Fruit fly (Drosophila melanogaster) whole organism, embryonic: ENCODE data around the gene CG8292.

ENCODE experiments used
- B-H1 ChIP-seq: fragments of 200-800 bp; sonication (Bioruptor generic); IDR thresholded peaks from 3 replicates; pipeline ENCODE4 v1.3.6; 2022; ENCODE audit warnings: missing biosample characterization, missing genetic modification characterization
- CG10979 ChIP-seq: fragments of 200-800 bp; sonication (Bioruptor generic); optimal IDR thresholded peaks from 2 replicates; lab custom pipeline; 2018; ENCODE audit warnings: missing biosample characterization, mild to moderate bottlenecking, missing genetic modification characterization, moderate library complexity
- CG12071 ChIP-seq: fragments of 200-800 bp; sonication (Bioruptor generic); optimal IDR thresholded peaks from 3 replicates; lab custom pipeline; 2018; ENCODE audit warnings: missing biosample characterization, mild to moderate bottlenecking, missing genetic modification characterization
- CG14710 ChIP-seq: fragments of 200-800 bp; sonication (Bioruptor generic); optimal IDR thresholded peaks from 3 replicates; lab custom pipeline; 2019; ENCODE audit warnings: missing biosample characterization, mild to moderate bottlenecking, missing genetic modification characterization, moderate library complexity
- CG14860 ChIP-seq: fragments of 200-800 bp; sonication (Bioruptor generic); IDR thresholded peaks from 3 replicates; pipeline ENCODE4 v1.3.6; 2022; ENCODE audit warnings: missing biosample characterization, missing genetic modification characterization; ENCODE audit not compliant: partially characterized antibody
- CG15601 ChIP-seq: fragments of 200-800 bp; sonication (Bioruptor generic); optimal IDR thresholded peaks from 3 replicates; lab custom pipeline; 2019; ENCODE audit warnings: missing biosample characterization, mild to moderate bottlenecking, missing genetic modification characterization, moderate library complexity
- CG16813 ChIP-seq: fragments of 200-800 bp; sonication (Bioruptor generic); IDR thresholded peaks from 3 replicates; pipeline ENCODE4 v1.3.6; 2022; ENCODE audit warnings: missing biosample characterization, missing genetic modification characterization; ENCODE audit not compliant: partially characterized antibody
- CG17328 ChIP-seq: fragments of 200-800 bp; sonication (Bioruptor generic); IDR thresholded peaks from 2 replicates; pipeline ENCODE4 v1.3.6; 2022; ENCODE audit warnings: missing biosample characterization, missing genetic modification characterization
- CG2678 ChIP-seq: fragments of 200-800 bp; sonication (Bioruptor generic); optimal IDR thresholded peaks from 3 replicates; lab custom pipeline; 2019; ENCODE audit warnings: missing biosample characterization, mild to moderate bottlenecking, missing genetic modification characterization, moderate library complexity
- CG2875 ChIP-seq: fragments of 200-800 bp; sonication (Bioruptor generic); optimal IDR thresholded peaks from 2 replicates; lab custom pipeline; 2017; ENCODE audit warnings: missing biosample characterization, mild to moderate bottlenecking, missing genetic modification characterization, missing genetic modification reagents
- CG30403 ChIP-seq: fragments of 200-800 bp; sonication (Bioruptor generic); optimal IDR thresholded peaks from 3 replicates; lab custom pipeline; 2016; ENCODE audit warnings: missing biosample characterization, missing genetic modification characterization
- CG3281 ChIP-seq: fragments of 200-800 bp; sonication (Bioruptor generic); optimal IDR thresholded peaks from 3 replicates; lab custom pipeline; 2017; ENCODE audit warnings: missing biosample characterization, mild to moderate bottlenecking, missing genetic modification characterization
- CG4404 ChIP-seq: fragments of 200-800 bp; sonication (Bioruptor generic); IDR thresholded peaks from 2 replicates; pipeline ENCODE4 v1.3.6; 2022; ENCODE audit warnings: missing biosample characterization, missing genetic modification characterization
- CG5953 ChIP-seq: fragments of 200-800 bp; sonication (Bioruptor generic); IDR thresholded peaks from 2 replicates; pipeline ENCODE4 v1.3.6; 2022; ENCODE audit warnings: missing biosample characterization, missing genetic modification characterization
- CG6854 ChIP-seq: fragments of 200-800 bp; sonication (Bioruptor generic); optimal IDR thresholded peaks from 3 replicates; lab custom pipeline; 2017; ENCODE audit warnings: missing biosample characterization, mild to moderate bottlenecking, missing genetic modification characterization
- CG8765 ChIP-seq: fragments of 200-800 bp; sonication (Bioruptor generic); IDR thresholded peaks from 2 replicates; pipeline ENCODE4 v1.3.6; 2022; ENCODE audit warnings: missing biosample characterization, missing genetic modification characterization
- CG8924 ChIP-seq: fragments of 200-800 bp; optimal IDR thresholded peaks from 3 replicates; lab custom pipeline; 2019; ENCODE audit warnings: missing biosample characterization, mild to moderate bottlenecking, missing genetic modification characterization, moderate library complexity
- D19A ChIP-seq: fragments of 200-800 bp; optimal IDR thresholded peaks from 3 replicates; lab custom pipeline; 2019; ENCODE audit warnings: missing biosample characterization, mild to moderate bottlenecking, missing genetic modification characterization, moderate library complexity
- Doc3 ChIP-seq: fragments of 200-800 bp; sonication (Bioruptor generic); IDR thresholded peaks from 3 replicates; pipeline ENCODE4 v1.3.6; 2022; ENCODE audit warnings: missing biosample characterization, missing genetic modification characterization; ENCODE audit not compliant: partially characterized antibody
- Eip74EF ChIP-seq, 2 experiments: fragments of 200-800 bp in 1 of 2; fragments of >200 bp in 1 of 2; sonication (Bioruptor generic) in 1 of 2; optimal IDR thresholded peaks; 2 replicates each; lab custom pipeline; 2017 to 2019; ENCODE audit warnings: missing biosample characterization in 2 of 2, missing genetic modification characterization in 2 of 2, mild to moderate bottlenecking in 1 of 2, moderate library complexity in 1 of 2
- Fer1 ChIP-seq: fragments of 200-800 bp; sonication (Bioruptor generic); optimal IDR thresholded peaks from 2 replicates; lab custom pipeline; 2017; ENCODE audit warnings: missing biosample characterization, mild to moderate bottlenecking, missing genetic modification characterization
- HLH4C ChIP-seq: fragments of 200-800 bp; sonication (Bioruptor generic); IDR thresholded peaks from 3 replicates; pipeline ENCODE4 v1.3.6; 2022; ENCODE audit warnings: missing biosample characterization, missing genetic modification characterization; ENCODE audit not compliant: partially characterized antibody
- Hmr ChIP-seq: fragments of 200-800 bp; sonication (Bioruptor generic); optimal IDR thresholded peaks from 3 replicates; lab custom pipeline; 2017; ENCODE audit warnings: mild to moderate bottlenecking, missing biosample characterization, missing genetic modification reagents, missing genetic modification characterization
- Lhr ChIP-seq: fragments of 200-800 bp; sonication (Bioruptor generic); optimal IDR thresholded peaks from 3 replicates; lab custom pipeline; 2017; ENCODE audit warnings: mild to moderate bottlenecking, missing biosample characterization, missing genetic modification reagents, missing genetic modification characterization
- NC2α ChIP-seq: fragments of 200-800 bp; sonication (Bioruptor generic); optimal IDR thresholded peaks from 2 replicates; lab custom pipeline; 2016; ENCODE audit warnings: missing biosample characterization, missing genetic modification characterization
- Nf-YC ChIP-seq: fragments of 200-800 bp; optimal IDR thresholded peaks from 3 replicates; lab custom pipeline; 2019; ENCODE audit warnings: missing biosample characterization, mild to moderate bottlenecking, missing genetic modification characterization, moderate library complexity
- Rfx ChIP-seq: fragments of 200-800 bp; sonication (Bioruptor generic); IDR thresholded peaks from 2 replicates; pipeline ENCODE4 v1.3.6; 2022; ENCODE audit warnings: missing biosample characterization, missing genetic modification characterization
- Scr ChIP-seq: fragments of 200-800 bp; sonication (Bioruptor generic); IDR thresholded peaks from 2 replicates; pipeline ENCODE4 v1.3.6; 2022; ENCODE audit warnings: missing biosample characterization, missing genetic modification characterization; ENCODE audit not compliant: partially characterized antibody
- Taf1 ChIP-seq: fragments of 200-800 bp; sonication (Bioruptor generic); IDR thresholded peaks from 2 replicates; pipeline ENCODE4 v1.3.6; 2022; ENCODE audit warnings: missing biosample characterization, missing genetic modification characterization
- Trl ChIP-seq, 3 experiments: fragments of >200 bp in 2 of 3; fragments of 200-800 bp in 1 of 3; sonication (Bioruptor generic) in 1 of 3; optimal IDR thresholded peaks; 2 replicates in 1 of 3; 3 replicates in 2 of 3; lab custom pipeline; 2016 to 2017; ENCODE audit warnings: missing biosample characterization in 1 of 3, missing genetic modification characterization in 1 of 3
- chif ChIP-seq, 2 experiments: fragments of 200-800 bp; sonication (Bioruptor generic); optimal IDR thresholded peaks; 3 replicates each; lab custom pipeline; 2016; ENCODE audit warnings: missing biosample characterization in 2 of 2, missing genetic modification characterization in 2 of 2
- dan ChIP-seq: fragments of 200-800 bp; sonication (Bioruptor generic); IDR thresholded peaks from 2 replicates; pipeline ENCODE4 v1.3.6; 2022; ENCODE audit warnings: missing biosample characterization, missing genetic modification characterization
- esg ChIP-seq: fragments of 200-800 bp; sonication (Bioruptor generic); conservative IDR thresholded peaks from 2 replicates; pipeline ENCODE4 v1.3.6; 2022; ENCODE audit warnings: missing biosample characterization, missing genetic modification characterization
- fd102C ChIP-seq: fragments of 200-800 bp; sonication (Bioruptor generic); optimal IDR thresholded peaks from 2 replicates; lab custom pipeline; 2018; ENCODE audit warnings: missing biosample characterization, mild to moderate bottlenecking, missing genetic modification characterization, moderate library complexity
- fd64A ChIP-seq: fragments of 200-800 bp; sonication (Bioruptor generic); optimal IDR thresholded peaks from 3 replicates; lab custom pipeline; 2018; ENCODE audit warnings: missing biosample characterization, mild to moderate bottlenecking, missing genetic modification characterization
- h ChIP-seq: fragments of >200 bp; optimal IDR thresholded peaks from 2 replicates; lab custom pipeline; 2017
- hbn ChIP-seq: fragments of 200-800 bp; sonication (Bioruptor generic); IDR thresholded peaks from 2 replicates; pipeline ENCODE4 v1.3.6; 2022; ENCODE audit warnings: missing biosample characterization, missing genetic modification characterization; ENCODE audit not compliant: partially characterized antibody
- kay ChIP-seq: fragments of 200-800 bp; sonication (Bioruptor generic); optimal IDR thresholded peaks from 2 replicates; lab custom pipeline; 2016; ENCODE audit warnings: missing biosample characterization, missing genetic modification characterization
- lilli ChIP-seq: fragments of 200-800 bp; sonication (Bioruptor generic); optimal IDR thresholded peaks from 3 replicates; lab custom pipeline; 2016; ENCODE audit warnings: missing biosample characterization, missing genetic modification characterization
- odd ChIP-seq: fragments of 200-800 bp; sonication (Bioruptor generic); optimal IDR thresholded peaks from 2 replicates; lab custom pipeline; 2017; ENCODE audit warnings: missing biosample characterization, mild to moderate bottlenecking, missing genetic modification characterization
- onecut ChIP-seq: fragments of 200-800 bp; sonication (Bioruptor generic); IDR thresholded peaks from 2 replicates; pipeline ENCODE4 v1.3.6; 2022; ENCODE audit warnings: missing biosample characterization, missing genetic modification characterization
- pb ChIP-seq: fragments of 200-800 bp; sonication (Bioruptor generic); optimal IDR thresholded peaks from 3 replicates; lab custom pipeline; 2016; ENCODE audit warnings: missing biosample characterization, missing genetic modification characterization
- run ChIP-seq: fragments of 200-800 bp; sonication (Bioruptor generic); optimal IDR thresholded peaks from 3 replicates; lab custom pipeline; 2018; ENCODE audit warnings: missing biosample characterization, mild to moderate bottlenecking, missing genetic modification characterization
- scrt ChIP-seq: fragments of 200-800 bp; sonication (Bioruptor generic); optimal IDR thresholded peaks from 2 replicates; lab custom pipeline; 2018; ENCODE audit warnings: missing biosample characterization, mild to moderate bottlenecking, missing genetic modification characterization, moderate library complexity
- seq ChIP-seq: fragments of 200-800 bp; sonication (Bioruptor generic); IDR thresholded peaks from 2 replicates; pipeline ENCODE4 v1.3.6; 2022; ENCODE audit warnings: missing biosample characterization, missing genetic modification characterization
- trh ChIP-seq: fragments of 200-800 bp; sonication (Bioruptor generic); optimal IDR thresholded peaks from 2 replicates; lab custom pipeline; 2016; ENCODE audit warnings: missing biosample characterization, missing genetic modification characterization
- wdn ChIP-seq: fragments of 200-800 bp; sonication (Bioruptor generic); IDR thresholded peaks from 2 replicates; pipeline ENCODE4 v1.3.6; 2022; ENCODE audit warnings: missing biosample characterization, missing genetic modification characterization
- zen2 ChIP-seq: fragments of 200-800 bp; sonication (Bioruptor generic); IDR thresholded peaks from 3 replicates; pipeline ENCODE4 v1.3.6; 2022; ENCODE audit warnings: missing biosample characterization, missing genetic modification characterization; ENCODE audit not compliant: partially characterized antibody

The CG8292 gene

dm6 chr2L:8212666-8213270 lies 5.0 kb downstream of the CG8292 start, which contains the start of the genes CG8372 and CG8360 (continued):
- TF ChIP-seq Nf-YC, result peak; percentile 92
- peak; percentile 99 for TF ChIP-seq CG30403 (GFP tag; lab: Kevin White, UChicago)
- peak; percentile 96 for TF ChIP-seq run
- peak; percentile 98 for TF ChIP-seq CG3281 (GFP tag; lab: Kevin White, UChicago)
- no peak for TF ChIP-seq CG14860 (GFP tag; lab: Robert Waterston, UW)
- peak; percentile 99 for TF ChIP-seq seq (GFP tag; lab: Robert Waterston, UW)
- TF ChIP-seq CG5953, result peak; percentile 98
- peak; percentile 99 for TF ChIP-seq CG17328
- no peak for TF ChIP-seq CG16813 (GFP tag; lab: Robert Waterston, UW)
- peak; percentile 98 for TF ChIP-seq CG2875 (GFP tag; lab: Kevin White, UChicago)
- TF ChIP-seq scrt (GFP tag; lab: Kevin White, UChicago), result peak; percentile 96
- peak; percentile 99 for TF ChIP-seq CG2678 (tag; lab: Kevin White, UChicago)
- TF ChIP-seq pb, result peak; percentile 99
- TF ChIP-seq lilli, result peak; percentile 100
- peak; percentile 97 for TF ChIP-seq CG6854
- no peak for TF ChIP-seq zen2 (GFP tag; lab: Robert Waterston, UW)
- TF ChIP-seq Scr (GFP tag; lab: Robert Waterston, UW), result peak; percentile 49
- TF ChIP-seq h (lab: Kevin White, UChicago), result no peak
- peak; percentile 96 for TF ChIP-seq onecut (GFP tag; lab: Robert Waterston, UW)
- TF ChIP-seq hbn (GFP tag; lab: Robert Waterston, UW), result no peak; the same call in 1 of the 2 replicates
- peak; percentile 99 for TF ChIP-seq CG4404 (GFP tag; lab: Robert Waterston, UW)
- TF ChIP-seq Trl (optimal IDR thresholded peaks at IDR 0.05; lab: Kevin White, UChicago), result no peak
- peak; percentile 99 for TF ChIP-seq Trl (GFP tag; optimal IDR thresholded peaks at IDR 0.05; lab: Kevin White, UChicago)
- peak; percentile 99 for TF ChIP-seq Hmr
- TF ChIP-seq CG15601, result peak; percentile 97
- TF ChIP-seq Eip74EF (GFP tag; optimal IDR thresholded peaks at IDR 0.05; lab: Kevin White, UChicago), result peak in 1 of 2 experiments; percentile 96
- TF ChIP-seq Fer1 (GFP tag; lab: Kevin White, UChicago), result peak; percentile 99
- TF ChIP-seq Taf1 (GFP tag; lab: Robert Waterston, UW), result peak; percentile 98
- TF ChIP-seq fd64A, result peak; percentile 96
- peak; percentile 98 for TF ChIP-seq CG10979
- peak; percentile 93 for TF ChIP-seq D19A (tag; lab: Kevin White, UChicago)
- TF ChIP-seq CG8765 (GFP tag; lab: Robert Waterston, UW), result peak; percentile 99
- peak; percentile 97 for TF ChIP-seq wdn (GFP tag; lab: Robert Waterston, UW)
- peak; percentile 99 for TF ChIP-seq chif (GFP tag; optimal IDR thresholded peaks at IDR 0.05; lab: Kevin White, UChicago)
- TF ChIP-seq Lhr, result peak; percentile 92
- peak; percentile 99 for TF ChIP-seq esg (GFP tag; lab: Robert Waterston, UW)
- TF ChIP-seq CG14710 (tag; lab: Kevin White, UChicago), result peak; percentile 97
- peak; percentile 99 for TF ChIP-seq B-H1
- TF ChIP-seq Doc3 (GFP tag; lab: Robert Waterston, UW), result peak; percentile 22; the same call in 1 of the 3 replicates
- TF ChIP-seq odd (GFP tag; lab: Kevin White, UChicago), result peak; percentile 97
- peak; percentile 99 for TF ChIP-seq CG12071 (GFP tag; lab: Kevin White, UChicago)
- TF ChIP-seq HLH4C (GFP tag; lab: Robert Waterston, UW), result 0 out of 3 replicates have a peak, but pooled peaks have one; percentile 20
- peak; percentile 98 for TF ChIP-seq CG8924
- TF ChIP-seq fd102C (GFP tag; lab: Kevin White, UChicago), result peak; percentile 90
- TF ChIP-seq dan (GFP tag; lab: Robert Waterston, UW), result peak; percentile 96
- peak; percentile 98 for TF ChIP-seq trh (GFP tag; lab: Kevin White, UChicago)
- TF ChIP-seq kay, result peak; percentile 97
- peak; percentile 100 for TF ChIP-seq Rfx (GFP tag; lab: Robert Waterston, UW)
- peak; percentile 97 for TF ChIP-seq NC2α (GFP tag; lab: Kevin White, UChicago)
